Fruit fly (Drosophila melanogaster): Measurements from ENCODE around the gene CG14397.

CG14397 gene

DNA sequence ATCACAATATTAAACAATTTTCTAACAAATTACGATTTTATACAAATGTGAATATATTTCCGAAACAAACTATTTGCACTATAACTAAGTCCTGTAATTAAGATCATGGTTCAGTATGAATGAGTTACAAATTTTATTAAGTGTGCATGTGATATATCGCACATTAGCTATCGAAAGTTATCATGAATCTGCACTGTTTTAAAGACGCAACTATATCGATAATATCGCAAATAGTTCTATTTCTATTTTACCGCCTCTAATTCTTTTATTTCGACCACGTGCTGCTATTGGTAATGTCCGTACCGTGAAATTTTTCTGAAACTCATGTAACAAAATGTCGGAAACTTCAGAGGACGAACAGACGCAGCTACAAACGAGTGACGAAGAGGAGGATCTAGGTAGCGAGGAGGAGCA lies 52.0 kb downstream of the CG14397 start, which contains the start of gene pths (continued):
- TF ChIP-seq croc (GFP tag; conservative IDR thresholded peaks at IDR 0.05) (no peak), CG7928 (GFP tag; optimal IDR thresholded peaks at IDR 0.05) (no peak), sd (tag; optimal IDR thresholded peaks at IDR 0.05) (no peak), CG13894 (tag; optimal IDR thresholded peaks at IDR 0.05) (peak; percentile 52), ac (GFP tag; optimal IDR thresholded peaks at IDR 0.05) (no peak), CG10654 (GFP tag; optimal IDR thresholded peaks at IDR 0.05) (peak; percentile 37), CG9609 (GFP tag; optimal IDR thresholded peaks at IDR 0.05) (peak; percentile 37), ham (GFP tag; IDR thresholded peaks at IDR 0.05) (no peak), CG34422 (GFP tag; IDR thresholded peaks at IDR 0.05) (no peak; the same call in 2 of the 3 replicates), nmo (GFP tag; optimal IDR thresholded peaks at IDR 0.05) (peak; percentile 76), CkIIα-i1 (GFP tag; IDR thresholded peaks at IDR 0.05) (no peak), CG42726 (GFP tag; IDR thresholded peaks at IDR 0.05; ENCODE audit: partially characterized antibody) (peak; percentile 83), sqz (GFP tag; optimal IDR thresholded peaks at IDR 0.05) (no peak), CG4424 (GFP tag; optimal IDR thresholded peaks at IDR 0.05) (peak; percentile 33), hth (optimal IDR thresholded peaks at IDR 0.05) (no peak), Hr3 (GFP tag; optimal IDR thresholded peaks at IDR 0.05) (peak; percentile 88), schlank (tag; optimal IDR thresholded peaks at IDR 0.05) (no peak), tgo (GFP tag; IDR thresholded peaks at IDR 0.05) (0 out of 3 replicates have a peak, but pooled peaks have one; percentile 25), chif (GFP tag; optimal IDR thresholded peaks at IDR 0.05) (peak in 1 of 2 experiments; percentile 38), CG2199 (GFP tag; IDR thresholded peaks at IDR 0.05) (no peak), chn (GFP tag; optimal IDR thresholded peaks at IDR 0.05) (no peak), CG9437 (GFP tag; optimal IDR thresholded peaks at IDR 0.05) (no peak), sc (optimal IDR thresholded peaks at IDR 0.05) (no peak), sc (GFP tag; optimal IDR thresholded peaks at IDR 0.05) (no peak), seq (GFP tag; IDR thresholded peaks at IDR 0.05) (no peak), CG15514 (GFP tag; optimal IDR thresholded peaks at IDR 0.05) (peak; percentile 72), Deaf1 (tag; optimal IDR thresholded peaks at IDR 0.05) (no peak), CG3065 (GFP tag; optimal IDR thresholded peaks at IDR 0.05) (no peak), CG3847 (GFP tag; IDR thresholded peaks at IDR 0.05) (peak; percentile 59; the same call in 1 of the 2 replicates), Lim3 (GFP tag; IDR thresholded peaks at IDR 0.05) (no peak), Dbx (GFP tag; IDR thresholded peaks at IDR 0.05) (0 out of 3 replicates have a peak, but pooled peaks have one; percentile 34), insv (GFP tag; optimal IDR thresholded peaks at IDR 0.05) (no peak), CG11456 (GFP tag; IDR thresholded peaks at IDR 0.05) (peak; percentile 75; the same call in 1 of the 3 replicates), Mrtf (GFP tag; IDR thresholded peaks at IDR 0.05) (no peak), nom (GFP tag; optimal IDR thresholded peaks at IDR 0.05) (no peak), CG13296 (GFP tag; optimal IDR thresholded peaks at IDR 0.05) (no peak), Sry-β (GFP tag; optimal IDR thresholded peaks at IDR 0.05) (peak; percentile 2), CG6175 (GFP tag; IDR thresholded peaks at IDR 0.05) (no peak), CG16779 (GFP tag; IDR thresholded peaks at IDR 0.05) (no peak), Usf (GFP tag; optimal IDR thresholded peaks at IDR 0.05) (peak; percentile 45), CG16815 (GFP tag; optimal IDR thresholded peaks at IDR 0.05) (peak; percentile 14), crp (GFP tag; optimal IDR thresholded peaks at IDR 0.05) (no peak), caup (GFP tag; optimal IDR thresholded peaks at IDR 0.05; ENCODE audit: severe bottlenecking) (no peak), Elba2 (GFP tag; optimal IDR thresholded peaks at IDR 0.05) (peak; percentile 0), cato (GFP tag; optimal IDR thresholded peaks at IDR 0.05; ENCODE audit: borderline replicate concordance) (no peak), CG10431 (GFP tag; optimal IDR thresholded peaks at IDR 0.05) (no peak), CG3281 (GFP tag; optimal IDR thresholded peaks at IDR 0.05) (no peak), mld (GFP tag; IDR thresholded peaks at IDR 0.05; ENCODE audit: partially characterized antibody) (no peak; the same call in 2 of the 3 replicates), CG14050 (GFP tag; IDR thresholded peaks at IDR 0.05) (no peak), Six4 (GFP tag; optimal IDR thresholded peaks at IDR 0.05) (no peak), run (tag; optimal IDR thresholded peaks at IDR 0.05) (no peak)

Measured in whole organism, embryonic.